Worm (Caenorhabditis elegans) whole organism, mixed stage, embryonic: ENCODE results near the gene Y38A10A.2.

ENCODE experiments used
- hlh-1 ChIP-seq: fragments of 150-350 bp; optimal IDR thresholded peaks from 2 replicates; lab custom pipeline; 2014; ENCODE audit warnings: missing biosample characterization, missing genetic modification reagents, missing genetic modification characterization
- nhr-12 ChIP-seq: fragments of 150-350 bp; optimal IDR thresholded peaks from 2 replicates; lab custom pipeline; 2014; ENCODE audit warnings: missing biosample characterization, missing genetic modification characterization
- nhr-28 ChIP-seq: fragments of 150-350 bp; optimal IDR thresholded peaks from 2 replicates; lab custom pipeline; 2014; ENCODE audit warnings: missing biosample characterization, missing genetic modification characterization
- unc-62 ChIP-seq: fragments of 150-350 bp; optimal IDR thresholded peaks from 2 replicates; lab custom pipeline; 2014; ENCODE audit warnings: missing biosample characterization, missing genetic modification reagents, missing genetic modification characterization

- no peak for TF ChIP-seq unc-62 (GFP tag; lab: Kevin White, UChicago)
- no peak for TF ChIP-seq hlh-1
- no peak for TF ChIP-seq nhr-12
- no peak for TF ChIP-seq nhr-28 (tag; lab: Kevin White, UChicago)
These were observed 26.7 kb downstream of the Y38A10A.2 start for ce11 chrV:6036547-6036946.
